Worm (Caenorhabditis elegans) whole organism, early embryonic: ENCODE measurements around the gene srz-6.

Experiments
- B0310.2 ChIP-seq: sonication (generic microtip); optimal IDR thresholded peaks from 2 replicates; lab custom pipeline; 2016; ENCODE audit warnings: mild to moderate bottlenecking, missing genetic modification characterization, missing compliant biosample characterization
- F13C5.2 ChIP-seq: sonication (generic microtip); optimal IDR thresholded peaks from 2 replicates; lab custom pipeline; 2017; ENCODE audit warnings: mild to moderate bottlenecking, missing genetic modification characterization, inconsistent platforms, missing compliant biosample characterization
- aly-1 ChIP-seq: sonication (generic microtip); optimal IDR thresholded peaks from 2 replicates; lab custom pipeline; 2016; ENCODE audit warnings: missing genetic modification characterization, missing compliant biosample characterization
- flt-1 ChIP-seq: fragments of 200-800 bp; sonication (Bioruptor generic); IDR thresholded peaks from 2 replicates; pipeline ENCODE4 v1.3.6; 2022; ENCODE audit warnings: missing genetic modification characterization, missing compliant biosample characterization
- hmbx-1 ChIP-seq: sonication (generic microtip); optimal IDR thresholded peaks from 2 replicates; lab custom pipeline; 2016; ENCODE audit warnings: mild to moderate bottlenecking, missing genetic modification characterization, missing compliant biosample characterization
- hmg-4 ChIP-seq: fragments of 200-800 bp; sonication (Bioruptor generic); optimal IDR thresholded peaks from 2 replicates; lab custom pipeline; 2018; ENCODE audit warnings: mild to moderate bottlenecking, missing genetic modification characterization, missing compliant biosample characterization
- hnd-1 ChIP-seq: sonication (generic microtip); optimal IDR thresholded peaks from 2 replicates; lab custom pipeline; 2016; ENCODE audit warnings: missing genetic modification characterization, missing compliant biosample characterization
- pes-1 ChIP-seq: fragments of 200-800 bp; sonication (Bioruptor generic); IDR thresholded peaks from 2 replicates; pipeline ENCODE4 v1.3.6; 2022; ENCODE audit warnings: missing genetic modification reagents, missing genetic modification characterization, missing compliant biosample characterization
- scrt-1 ChIP-seq: fragments of 200-800 bp; sonication (Bioruptor generic); IDR thresholded peaks from 2 replicates; pipeline ENCODE4 v1.3.6; 2022; ENCODE audit warnings: missing genetic modification characterization, missing compliant biosample characterization
- sea-1 ChIP-seq: fragments of 200-800 bp; sonication (Bioruptor generic); conservative IDR thresholded peaks from 2 replicates; pipeline ENCODE4 v1.3.6; 2022; ENCODE audit warnings: missing genetic modification characterization, missing compliant biosample characterization
- tbx-11 ChIP-seq: fragments of 200-800 bp; sonication (Bioruptor generic); IDR thresholded peaks from 2 replicates; pipeline ENCODE4 v1.3.6; 2022; ENCODE audit warnings: missing genetic modification characterization, missing compliant biosample characterization
- tbx-37 ChIP-seq: fragments of 200-800 bp; sonication (Bioruptor generic); conservative IDR thresholded peaks from 2 replicates; pipeline ENCODE4 v1.3.6; 2022; ENCODE audit warnings: missing genetic modification reagents, missing genetic modification characterization, missing compliant biosample characterization

srz-6 gene

DNA sequence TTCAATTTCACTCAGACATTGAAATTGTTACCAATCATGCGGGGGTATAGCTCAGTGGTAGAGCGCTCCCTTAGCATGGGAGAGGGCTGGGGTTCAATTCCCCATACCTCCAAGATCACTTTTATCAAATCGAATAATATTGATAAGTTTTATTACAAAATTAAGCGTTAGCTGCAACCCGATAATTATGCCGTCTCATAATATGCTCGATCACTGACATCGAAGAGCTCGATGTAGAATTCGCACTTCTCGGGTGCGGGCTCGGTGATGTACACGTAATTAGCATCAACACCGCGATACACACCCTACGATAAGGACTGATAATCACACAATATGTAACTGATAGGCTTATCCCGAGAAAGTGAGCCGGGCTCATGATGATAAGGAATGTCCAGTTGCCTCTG lies 50.6 kb downstream of the srz-6 start:
- no peak for TF ChIP-seq hmg-4 (GFP tag; lab: Kevin White, UChicago)
- TF ChIP-seq hmbx-1 (tag; lab: Kevin White, UChicago), result no peak
- no peak for TF ChIP-seq sea-1 (GFP tag; lab: Robert Waterston, UW)
- no peak for TF ChIP-seq scrt-1 (GFP tag; lab: Robert Waterston, UW)
- no peak for TF ChIP-seq tbx-37 (GFP tag; lab: Robert Waterston, UW)
- TF ChIP-seq aly-1 (tag; lab: Kevin White, UChicago), result no peak
- no peak for TF ChIP-seq tbx-11 (GFP tag; lab: Robert Waterston, UW)
- TF ChIP-seq pes-1, result no peak
- no peak for TF ChIP-seq B0310.2 (tag; lab: Kevin White, UChicago)
- no peak for TF ChIP-seq F13C5.2
- no peak for TF ChIP-seq flt-1 (GFP tag; lab: Robert Waterston, UW)
- TF ChIP-seq hnd-1 (tag; lab: Kevin White, UChicago), result no peak
